Worm (Caenorhabditis elegans): ENCODE measurements around the gene T19C4.5.

DNA sequence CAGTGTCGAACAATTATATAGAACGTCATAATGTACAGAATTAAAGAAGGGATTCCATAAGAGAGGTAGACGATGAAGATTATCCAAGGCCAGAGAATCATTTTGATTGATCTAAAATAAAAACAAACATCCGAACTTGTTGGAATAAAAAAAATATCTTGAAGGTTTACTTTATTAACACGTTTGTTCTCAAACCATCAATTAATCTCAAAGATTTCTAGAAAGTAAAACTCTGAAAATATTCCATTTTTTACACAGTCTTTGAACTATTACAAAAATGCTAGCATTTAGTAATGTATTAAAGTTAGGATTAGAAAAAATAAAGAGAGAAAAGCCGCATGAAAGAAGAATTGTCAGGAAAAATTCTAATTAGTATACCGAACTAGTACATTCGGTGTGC lies 7.5 kb upstream of the T19C4.5 start, which contains the start of gene srg-40:
- TF ChIP-seq fkh-8 (tag; optimal IDR thresholded peaks at IDR 0.05) (no peak), efl-1 (optimal IDR thresholded peaks at IDR 0.05) (no peak), efl-1 (GFP tag; optimal IDR thresholded peaks at IDR 0.05 in 1 of 2) (no peak), lin-13 (GFP tag; optimal IDR thresholded peaks at IDR 0.05) (no peak), fkh-10 (GFP tag; optimal IDR thresholded peaks at IDR 0.05) (no peak), lsy-2 (tag; optimal IDR thresholded peaks at IDR 0.05) (no peak), fos-1 (tag; optimal IDR thresholded peaks at IDR 0.05) (no peak), nhr-237 (tag; optimal IDR thresholded peaks at IDR 0.05) (no peak), tlp-1 (tag; optimal IDR thresholded peaks at IDR 0.05) (no peak), ceh-8 (GFP tag; optimal IDR thresholded peaks at IDR 0.05) (no peak), tbx-2 (tag; optimal IDR thresholded peaks at IDR 0.05) (no peak), lin-39 (tag; optimal IDR thresholded peaks at IDR 0.05) (no peak)

All from whole organism, L1 larva.